Fruit fly (Drosophila melanogaster): ENCODE measurements around the gene Peritrophin-15a.

The Peritrophin-15a gene

DNA sequence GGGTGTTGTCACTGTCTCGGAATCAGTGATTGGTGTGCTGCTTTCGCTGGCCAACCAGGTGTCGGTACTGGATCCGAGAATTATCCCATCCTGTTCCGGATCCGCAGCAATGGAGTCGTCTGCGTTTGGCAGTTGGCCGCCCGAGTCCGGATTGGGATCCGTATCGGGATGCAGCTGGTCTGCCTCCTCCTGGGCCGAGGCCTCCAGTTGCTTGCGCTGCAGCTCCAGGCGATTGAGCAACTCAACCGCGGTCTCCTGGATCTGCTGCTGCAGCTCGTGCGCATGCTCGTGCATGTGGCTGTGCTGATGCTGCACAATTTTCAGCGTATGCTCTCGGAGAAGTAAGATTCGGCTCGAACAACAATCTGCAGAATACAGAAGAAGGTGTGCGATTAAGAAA, 36.2 kb upstream of the Peritrophin-15a start:
- TF ChIP-seq Mio (GFP tag; optimal IDR thresholded peaks at IDR 0.05) (no peak), woc (GFP tag; optimal IDR thresholded peaks at IDR 0.05) (no peak), Vsx2 (GFP tag; optimal IDR thresholded peaks at IDR 0.05; ENCODE audit: partially characterized antibody) (no peak), lola (GFP tag; optimal IDR thresholded peaks at IDR 0.05) (no peak), Jra (GFP tag; optimal IDR thresholded peaks at IDR 0.05) (no peak), psq (GFP tag; optimal IDR thresholded peaks at IDR 0.05) (no peak), CG32264 (GFP tag; optimal IDR thresholded peaks at IDR 0.05) (no peak)

DNA sequence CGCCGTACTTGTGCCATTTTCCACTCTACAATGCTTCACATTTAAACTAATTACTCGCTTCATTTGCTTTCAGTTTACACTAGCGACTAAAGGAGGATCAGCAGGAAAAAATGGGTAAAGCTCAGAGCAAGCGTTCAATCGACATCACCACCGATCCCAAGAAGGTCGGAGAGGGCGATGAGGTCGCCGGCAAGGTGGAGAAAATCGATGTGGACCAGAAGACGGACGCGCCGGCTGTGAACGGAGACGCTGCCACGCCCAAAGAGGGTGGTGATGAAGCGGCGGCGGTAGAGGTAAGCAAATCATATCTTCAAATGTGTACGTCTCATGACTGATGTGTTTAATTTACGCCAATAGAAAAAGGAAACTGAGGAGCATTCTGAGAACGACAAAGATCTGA, 30.9 kb upstream of the Peritrophin-15a start:
- TF ChIP-seq OdsH (GFP tag; optimal IDR thresholded peaks at IDR 0.05) (no peak), N (GFP tag; optimal IDR thresholded peaks at IDR 0.05) (no peak), sv (GFP tag; optimal IDR thresholded peaks at IDR 0.05) (no peak), dmrt93B (GFP tag; optimal IDR thresholded peaks at IDR 0.05) (no peak), Jra (GFP tag; optimal IDR thresholded peaks at IDR 0.05) (no peak), lola (GFP tag; optimal IDR thresholded peaks at IDR 0.05) (no peak), usp (GFP tag; optimal IDR thresholded peaks at IDR 0.05) (no peak), CG9705 (GFP tag; optimal IDR thresholded peaks at IDR 0.05) (no peak), woc (GFP tag; optimal IDR thresholded peaks at IDR 0.05) (no peak), jim (GFP tag; optimal IDR thresholded peaks at IDR 0.05) (no peak), GATAd (GFP tag; optimal IDR thresholded peaks at IDR 0.05) (no peak), dsf (GFP tag; optimal IDR thresholded peaks at IDR 0.05; ENCODE audit: borderline replicate concordance) (no peak), rgr (GFP tag; optimal IDR thresholded peaks at IDR 0.05) (no peak), Dif (GFP tag; optimal IDR thresholded peaks at IDR 0.05; ENCODE audit: partially characterized antibody) (no peak), Vsx2 (GFP tag; optimal IDR thresholded peaks at IDR 0.05; ENCODE audit: partially characterized antibody) (no peak), Hr78 (GFP tag; optimal IDR thresholded peaks at IDR 0.05) (no peak), br (GFP tag; optimal IDR thresholded peaks at IDR 0.05) (no peak), Abd-B (GFP tag; optimal IDR thresholded peaks at IDR 0.05) (no peak), pan (optimal IDR thresholded peaks at IDR 0.05) (no peak), Hr83 (GFP tag; optimal IDR thresholded peaks at IDR 0.05; ENCODE audit: poor library complexity, severe bottlenecking) (no peak)

DNA sequence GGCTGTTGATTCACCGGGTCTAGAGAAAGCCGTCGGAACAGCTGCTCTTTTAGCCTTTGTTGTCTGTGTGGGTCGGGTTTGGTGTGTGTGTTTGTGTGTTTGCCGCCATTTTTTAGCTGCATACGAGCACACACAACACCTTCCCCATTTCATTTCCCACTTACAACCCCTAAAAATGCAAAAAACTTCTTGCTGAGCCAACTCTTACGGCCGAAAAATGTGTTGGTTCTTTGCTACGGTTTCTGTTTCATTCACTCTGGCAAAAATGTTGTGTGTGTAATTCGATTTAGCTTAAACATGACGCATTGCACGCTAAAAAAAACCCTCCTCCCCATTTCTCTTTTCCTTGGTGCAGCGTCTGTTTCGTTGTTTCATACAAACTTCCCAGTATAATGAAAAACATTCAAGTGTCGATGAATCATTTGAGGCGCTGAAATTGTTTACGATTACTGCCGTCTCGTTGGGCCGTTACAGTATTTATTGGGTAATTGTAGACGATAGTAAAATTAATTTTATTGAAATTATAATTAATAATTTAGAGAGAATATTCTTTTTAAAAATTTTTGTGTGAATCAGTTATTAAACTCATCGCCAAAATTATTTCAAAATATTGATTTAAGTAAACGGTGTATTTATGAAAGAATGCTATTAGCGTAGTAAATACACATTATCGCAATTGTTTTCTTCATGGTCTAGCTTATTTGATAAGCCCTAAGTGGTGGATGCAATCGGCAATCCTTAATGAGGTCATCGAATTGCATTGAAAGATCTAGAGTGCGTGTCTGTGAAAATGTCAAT, 30.3 kb upstream of the Peritrophin-15a start:
- no peak for TF ChIP-seq Dfd (GFP tag; optimal IDR thresholded peaks at IDR 0.05)
- TF ChIP-seq sage (GFP tag; optimal IDR thresholded peaks at IDR 0.05) = peak; percentile 17
- no peak for TF ChIP-seq jim (GFP tag; optimal IDR thresholded peaks at IDR 0.05)
- peak; percentile 45 for TF ChIP-seq Jra (GFP tag; optimal IDR thresholded peaks at IDR 0.05)
- TF ChIP-seq Hnf4 (GFP tag; optimal IDR thresholded peaks at IDR 0.05) = peak; percentile 10

DNA sequence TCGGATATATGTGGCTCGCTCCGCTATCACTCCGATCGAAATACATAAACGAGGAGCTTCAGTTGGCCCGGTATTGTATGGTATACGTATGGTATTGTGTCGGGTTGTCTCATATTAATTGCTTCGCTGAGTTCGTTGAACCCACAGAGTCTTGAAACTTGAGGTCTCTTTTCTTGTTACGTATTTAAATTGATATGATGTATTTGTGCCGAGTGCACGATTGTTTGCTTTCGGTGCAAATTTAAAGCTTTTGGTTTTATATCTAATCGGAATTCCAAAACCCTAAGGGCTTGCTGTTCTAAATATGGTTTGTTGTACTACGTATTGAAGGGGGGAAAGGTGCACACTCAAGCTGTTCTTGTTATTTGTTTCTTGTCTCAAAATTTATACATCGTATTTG, 29.3 kb upstream of the Peritrophin-15a start:
- TF ChIP-seq tai (GFP tag; optimal IDR thresholded peaks at IDR 0.05) (peak; percentile 36), lola (GFP tag; optimal IDR thresholded peaks at IDR 0.05) (no peak), HLH106 (tag; optimal IDR thresholded peaks at IDR 0.05) (no peak), Jra (GFP tag; optimal IDR thresholded peaks at IDR 0.05) (no peak), rgr (GFP tag; optimal IDR thresholded peaks at IDR 0.05) (no peak), pan (optimal IDR thresholded peaks at IDR 0.05) (no peak), CG32264 (GFP tag; optimal IDR thresholded peaks at IDR 0.05) (no peak)

DNA sequence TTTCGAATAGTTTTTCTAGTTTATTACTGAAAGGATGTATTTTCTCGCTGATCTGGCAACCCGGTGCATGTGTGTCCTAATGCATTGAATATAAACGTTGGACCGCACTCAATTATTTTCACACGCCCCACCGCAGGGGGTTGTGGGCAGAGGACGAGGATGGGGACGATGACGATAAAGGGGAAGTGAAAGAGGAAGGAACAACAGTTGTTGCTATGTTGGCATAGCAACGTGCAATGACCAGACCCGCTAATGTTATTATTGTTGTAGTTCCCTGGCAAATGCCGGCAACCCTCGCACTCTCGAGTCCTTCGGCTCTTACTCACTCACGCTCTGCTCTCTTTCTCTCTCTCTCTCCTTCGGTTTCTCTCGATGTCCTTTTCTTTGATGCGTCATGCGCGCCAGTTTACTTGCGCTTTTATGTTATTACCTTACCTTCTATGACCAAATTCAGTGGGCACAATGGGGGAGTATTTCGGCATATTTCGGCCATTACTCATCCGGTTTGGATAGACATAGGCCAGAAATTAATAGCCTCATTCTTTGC, 28.8 kb upstream of the Peritrophin-15a start:
- peak in 1 of 2 experiments; percentile 13 for TF ChIP-seq dl (GFP tag; optimal IDR thresholded peaks at IDR 0.05; ENCODE audit: insufficient read depth in 1 of 2, partially characterized antibody in 2 of 2)
- TF ChIP-seq pan (optimal IDR thresholded peaks at IDR 0.05) = no peak
- peak; percentile 22 for TF ChIP-seq Dif (GFP tag; optimal IDR thresholded peaks at IDR 0.05; ENCODE audit: partially characterized antibody)
- no peak for TF ChIP-seq lola (GFP tag; optimal IDR thresholded peaks at IDR 0.05)
- no peak for TF ChIP-seq fru (GFP tag; optimal IDR thresholded peaks at IDR 0.05)

Data from whole organism, wandering third instar larva.